Worm (Caenorhabditis elegans): Measurements from ENCODE around the gene Y57G11C.8.
A peak's percentile ranks its signal among the peaks of the same experiment; 100 is the strongest.
"Not testable (repeated sequence)": the region's sequence is repeated elsewhere in the genome, so short reads cannot be mapped to it uniquely, and the experiment has no call there.

Gene Y57G11C.8

ce11 chrIV:14773280-14774071 is 8.2 kb upstream of the Y57G11C.8 start, which contains the start of gene Y57G11C.36:
Gene Y57G11C.36, minus strand, starts transcription at chrIV:14773781.
- no peak for TF ChIP-seq him-1 (tag; optimal IDR thresholded peaks at IDR 0.05)
- TF ChIP-seq dao-5 (tag; optimal IDR thresholded peaks at IDR 0.05) = no peak
- no peak for TF ChIP-seq W03F9.2 (tag; optimal IDR thresholded peaks at IDR 0.05)

- not testable (repeated sequence) for TF ChIP-seq him-1, dao-5, W03F9.2 (tag; optimal IDR thresholded peaks at IDR 0.05)
These were observed 7.2 kb upstream of the Y57G11C.8 start, which contains the start of gene Y57G11C.51 for ce11 chrIV:14774454-14774853. Gene Y57G11C.51, minus strand, starts transcription at chrIV:14774554.

- no peak for TF ChIP-seq him-1 (tag; optimal IDR thresholded peaks at IDR 0.05)
- no peak for TF ChIP-seq W03F9.2 (tag; optimal IDR thresholded peaks at IDR 0.05)
These were observed 574 bp downstream of the Y57G11C.8 start, which contains the start of gene Y57G11C.1130 for ce11 chrIV:14782211-14782610. Gene Y57G11C.1130, plus strand, starts transcription at chrIV:14782511.

ce11 chrIV:14784481-14784880 is 2.8 kb downstream of the Y57G11C.8 start, which contains the start of gene nlp-56:
Gene nlp-56, minus strand, starts transcription at chrIV:14784737.
- TF ChIP-seq him-1 (tag; optimal IDR thresholded peaks at IDR 0.05) (no peak), W03F9.2 (tag; optimal IDR thresholded peaks at IDR 0.05) (no peak), dao-5 (tag; optimal IDR thresholded peaks at IDR 0.05) (no peak)

- TF ChIP-seq him-1 (tag; optimal IDR thresholded peaks at IDR 0.05) (peak; percentile 44), dao-5 (tag; optimal IDR thresholded peaks at IDR 0.05) (no peak)
These were observed 4.9 kb downstream of the Y57G11C.8 start, which contains the start of gene melo-1 for ce11 chrIV:14786374-14787136. Gene melo-1, plus strand, starts transcription at chrIV:14787031.

- TF ChIP-seq dao-5 (tag; optimal IDR thresholded peaks at IDR 0.05) = no peak
- no peak for TF ChIP-seq W03F9.2 (tag; optimal IDR thresholded peaks at IDR 0.05)
- TF ChIP-seq him-1 (tag; optimal IDR thresholded peaks at IDR 0.05) = no peak
These were observed 8.9 kb downstream of the Y57G11C.8 start for ce11 chrIV:14790579-14790978.

ce11 chrIV:14792602-14793232 is 11.1 kb downstream of the Y57G11C.8 start, which contains the start of gene gdi-1:
Gene gdi-1, minus strand, starts transcription at chrIV:14792887.
- no peak for TF ChIP-seq W03F9.2 (tag; optimal IDR thresholded peaks at IDR 0.05)
- no peak for TF ChIP-seq dao-5 (tag; optimal IDR thresholded peaks at IDR 0.05)
- TF ChIP-seq him-1 (tag; optimal IDR thresholded peaks at IDR 0.05) = no peak

ce11 chrIV:14793900-14794624 is 12.4 kb downstream of the Y57G11C.8 start:
- TF ChIP-seq dao-5 (tag; optimal IDR thresholded peaks at IDR 0.05) = no peak
- TF ChIP-seq him-1 (tag; optimal IDR thresholded peaks at IDR 0.05) = peak; percentile 26

ce11 chrIV:14795918-14796488 is 14.4 kb downstream of the Y57G11C.8 start, which contains the start of gene coq-3:
Gene coq-3, minus strand, starts transcription at chrIV:14796324.
- TF ChIP-seq him-1 (tag; optimal IDR thresholded peaks at IDR 0.05) (no peak), dao-5 (tag; optimal IDR thresholded peaks at IDR 0.05) (no peak), W03F9.2 (tag; optimal IDR thresholded peaks at IDR 0.05) (no peak)

ce11 chrIV:14797354-14797753 is 15.7 kb downstream of the Y57G11C.8 start, which contains the start of the genes Y57G11C.1147 and nuo-3:
Gene Y57G11C.1147, minus strand, starts transcription at chrIV:14797514.
Gene nuo-3, minus strand, starts transcription at chrIV:14797544.
- TF ChIP-seq him-1 (tag; optimal IDR thresholded peaks at IDR 0.05) (no peak), dao-5 (tag; optimal IDR thresholded peaks at IDR 0.05) (no peak), W03F9.2 (tag; optimal IDR thresholded peaks at IDR 0.05) (no peak)

ce11 chrIV:14797849-14798248 is 16.2 kb downstream of the Y57G11C.8 start, which contains the start of gene arl-8:
Gene arl-8, plus strand, starts transcription at chrIV:14798149.
- TF ChIP-seq W03F9.2 (tag; optimal IDR thresholded peaks at IDR 0.05) (no peak), him-1 (tag; optimal IDR thresholded peaks at IDR 0.05) (no peak), dao-5 (tag; optimal IDR thresholded peaks at IDR 0.05) (no peak)

ce11 chrIV:14799186-14799585 is 17.5 kb downstream of the Y57G11C.8 start, which contains the start of gene Y57G11C.14:
Gene Y57G11C.14, plus strand, starts transcription at chrIV:14799311.
- no peak for TF ChIP-seq W03F9.2 (tag; optimal IDR thresholded peaks at IDR 0.05)
- TF ChIP-seq dao-5 (tag; optimal IDR thresholded peaks at IDR 0.05) = no peak
- no peak for TF ChIP-seq him-1 (tag; optimal IDR thresholded peaks at IDR 0.05)

All from whole organism, L4/young adult.